Worm (Caenorhabditis elegans): Measurements from ENCODE around the gene cdk-5.

Gene cdk-5

ce11 chrIII:13462965-13463783, 3.0 kb downstream of the cdk-5 start, which contains the start of gene ant-1.1:
Gene ant-1.1 (plus strand): TSS chrIII:13463163.
- TF ChIP-seq nfya-2 (GFP tag; IDR thresholded peaks at IDR 0.05): no peak
- TF ChIP-seq aptf-2 (GFP tag; conservative IDR thresholded peaks at IDR 0.05): peak; percentile 82
- TF ChIP-seq tlf-1 (GFP tag; optimal IDR thresholded peaks at IDR 0.05): peak; percentile 94
- TF ChIP-seq him-1 (tag; optimal IDR thresholded peaks at IDR 0.05): no peak
- TF ChIP-seq mcd-1 (GFP tag; IDR thresholded peaks at IDR 0.05): peak; percentile 94
- TF ChIP-seq aptf-3 (GFP tag; IDR thresholded peaks at IDR 0.05): peak; percentile 61; the same call in 1 of the 2 replicates
- TF ChIP-seq lin-54 (GFP tag; optimal IDR thresholded peaks at IDR 0.05): peak; percentile 99
- no peak for TF ChIP-seq sdz-38 (tag; optimal IDR thresholded peaks at IDR 0.05)
- peak; percentile 73; the same call in 1 of the 2 replicates for TF ChIP-seq ztf-28 (GFP tag; IDR thresholded peaks at IDR 0.05)
- TF ChIP-seq ztf-22 (GFP tag; optimal IDR thresholded peaks at IDR 0.05): no peak
- no peak for TF ChIP-seq nhr-120 (GFP tag; IDR thresholded peaks at IDR 0.05)
- peak; percentile 35 for TF ChIP-seq somi-1 (GFP tag; optimal IDR thresholded peaks at IDR 0.05)
- TF ChIP-seq ztf-26 (tag; optimal IDR thresholded peaks at IDR 0.05): peak; percentile 85
- TF ChIP-seq lir-1 (GFP tag; conservative IDR thresholded peaks at IDR 0.05): peak; percentile 88
- TF ChIP-seq K11D2.4 (GFP tag; IDR thresholded peaks at IDR 0.05): peak; percentile 83
- no peak for TF ChIP-seq ccch-3 (GFP tag; optimal IDR thresholded peaks at IDR 0.05)
- TF ChIP-seq F22D6.2 (tag; optimal IDR thresholded peaks at IDR 0.05): peak; percentile 1
- peak; percentile 69 for TF ChIP-seq cebp-1 (GFP tag; IDR thresholded peaks at IDR 0.05)
- TF ChIP-seq cebp-1 (tag; optimal IDR thresholded peaks at IDR 0.05): peak; percentile 84
- peak; percentile 86 for TF ChIP-seq efl-1 (GFP tag; optimal IDR thresholded peaks at IDR 0.05)
- TF ChIP-seq lag-1 (GFP tag; IDR thresholded peaks at IDR 0.05): no peak
- no peak for TF ChIP-seq akir-1 (GFP tag; optimal IDR thresholded peaks at IDR 0.05)
- TF ChIP-seq T07F8.4 (tag; optimal IDR thresholded peaks at IDR 0.05): no peak
- peak; percentile 53 for TF ChIP-seq ets-4 (GFP tag; optimal IDR thresholded peaks at IDR 0.05)
- TF ChIP-seq ztf-6 (GFP tag; IDR thresholded peaks at IDR 0.05): 0 out of 2 replicates have a peak, but pooled peaks have one; percentile 38
- peak; percentile 72; the same call in 1 of the 2 replicates for TF ChIP-seq B0336.3 (GFP tag; IDR thresholded peaks at IDR 0.05)
- TF ChIP-seq zim-3 (tag; optimal IDR thresholded peaks at IDR 0.05): no peak
- peak; percentile 69; the same call in 1 of the 2 replicates for TF ChIP-seq lin-26 (GFP tag; IDR thresholded peaks at IDR 0.05)
- TF ChIP-seq athp-1 (tag; optimal IDR thresholded peaks at IDR 0.05): peak; percentile 81
- no peak for TF ChIP-seq nhr-90 (tag; optimal IDR thresholded peaks at IDR 0.05)
- no peak for TF ChIP-seq fkh-3 (tag; optimal IDR thresholded peaks at IDR 0.05)
- peak; percentile 63 for TF ChIP-seq nhr-80 (tag; optimal IDR thresholded peaks at IDR 0.05)
- no peak for TF ChIP-seq egl-18 (GFP tag; IDR thresholded peaks at IDR 0.05)
- TF ChIP-seq C06A6.2 (GFP tag; conservative IDR thresholded peaks at IDR 0.05): peak; percentile 81
- peak; percentile 66 for TF ChIP-seq chd-7 (tag; optimal IDR thresholded peaks at IDR 0.05)
- TF ChIP-seq xnd-1 (tag; optimal IDR thresholded peaks at IDR 0.05): peak; percentile 45
- TF ChIP-seq B0261.1 (tag; optimal IDR thresholded peaks at IDR 0.05): peak; percentile 4
- TF ChIP-seq zfh-2 (GFP tag; conservative IDR thresholded peaks at IDR 0.05): peak; percentile 96
- TF ChIP-seq ceh-100 (GFP tag; IDR thresholded peaks at IDR 0.05): peak; percentile 74
- no peak for TF ChIP-seq mes-4 (tag; optimal IDR thresholded peaks at IDR 0.05)
- peak; percentile 79; the same call in 1 of the 2 replicates for TF ChIP-seq C17E4.6 (GFP tag; IDR thresholded peaks at IDR 0.05)
- TF ChIP-seq attf-6 (GFP tag; IDR thresholded peaks at IDR 0.05): no peak
- TF ChIP-seq Y95B8A.8 (GFP tag; IDR thresholded peaks at IDR 0.05): peak; percentile 69
- TF ChIP-seq ztf-25 (GFP tag; IDR thresholded peaks at IDR 0.05): 0 out of 2 replicates have a peak, but pooled peaks have one; percentile 24
- TF ChIP-seq nfya-1 (tag; optimal IDR thresholded peaks at IDR 0.05; ENCODE audit: borderline replicate concordance, insufficient read depth): no peak
- TF ChIP-seq F37B4.10 (GFP tag; IDR thresholded peaks at IDR 0.05): no peak
- no peak for TF ChIP-seq hlh-12 (tag; optimal IDR thresholded peaks at IDR 0.05)
- peak; percentile 70 for TF ChIP-seq Y56A3A.18 (GFP tag; IDR thresholded peaks at IDR 0.05)

Data from whole organism, young adult.